Worm (Caenorhabditis elegans) whole organism, L4 larva: ENCODE results near the gene B0334.5.

Experiments used
- D1046.2 ChIP-seq: fragments of 200-800 bp; sonication (Bioruptor generic); IDR thresholded peaks from 2 replicates; pipeline ENCODE4 v1.3.6; 2022; ENCODE audit warnings: missing genetic modification characterization, missing compliant biosample characterization
- F10B5.3 ChIP-seq: sonication (generic microtip); optimal IDR thresholded peaks from 2 replicates; lab custom pipeline; 2016; ENCODE audit warnings: mild to moderate bottlenecking, missing genetic modification characterization, missing compliant biosample characterization
- F44E2.7 ChIP-seq: fragments of 200-800 bp; sonication (Bioruptor generic); IDR thresholded peaks from 2 replicates; pipeline ENCODE4 v2.1.2; 2022; ENCODE audit warnings: missing genetic modification characterization, missing compliant biosample characterization
- R02D3.7 ChIP-seq: fragments of 150-350 bp; sonication (generic microtip); optimal IDR thresholded peaks from 3 replicates; lab custom pipeline; 2014; ENCODE audit warnings: missing biosample characterization, missing genetic modification characterization
- T26A8.4 ChIP-seq: fragments of 200-800 bp; sonication (Bioruptor generic); IDR thresholded peaks from 2 replicates; pipeline ENCODE4 v1.3.6; 2022; ENCODE audit warnings: missing genetic modification characterization, missing compliant biosample characterization
- Y75B8A.6 ChIP-seq: fragments of 200-800 bp; sonication (Bioruptor generic); IDR thresholded peaks from 2 replicates; pipeline ENCODE4 v1.3.6; 2022; ENCODE audit warnings: missing genetic modification reagents, missing genetic modification characterization, missing compliant biosample characterization
- ZK337.2 ChIP-seq: fragments of 200-800 bp; sonication (Bioruptor generic); IDR thresholded peaks from 2 replicates; pipeline ENCODE4 v1.3.6; 2022; ENCODE audit warnings: missing genetic modification reagents, missing genetic modification characterization, missing compliant biosample characterization
- ZK546.5 ChIP-seq, 2 experiments: sonication (generic microtip); optimal IDR thresholded peaks; 2 replicates each; lab custom pipeline; 2017; ENCODE audit warnings: missing biosample characterization in 2 of 2, missing genetic modification characterization in 2 of 2
- aha-1 ChIP-seq: fragments of 150-350 bp; peaks from one replicate; lab custom pipeline; 2014; ENCODE audit warnings: missing biosample characterization, missing genetic modification characterization
- arid-1 ChIP-seq: fragments of 200-800 bp; sonication (Bioruptor generic); conservative IDR thresholded peaks from 2 replicates; pipeline ENCODE4 v1.3.6; 2022; ENCODE audit warnings: missing genetic modification reagents, missing genetic modification characterization, missing compliant biosample characterization
- ceh-20 ChIP-seq: fragments of 200-800 bp; sonication (Bioruptor generic); IDR thresholded peaks from 2 replicates; pipeline ENCODE4 v1.3.6; 2022; ENCODE audit warnings: missing genetic modification reagents, missing genetic modification characterization, missing compliant biosample characterization
- ceh-28 ChIP-seq: fragments of 150-350 bp; optimal IDR thresholded peaks from 2 replicates; lab custom pipeline; 2014; ENCODE audit warnings: missing biosample characterization, missing genetic modification reagents, missing genetic modification characterization
- ceh-32 ChIP-seq: sonication (generic microtip); optimal IDR thresholded peaks from 2 replicates; lab custom pipeline; 2016; ENCODE audit warnings: mild to moderate bottlenecking, missing genetic modification characterization, missing compliant biosample characterization; ENCODE audit not compliant: poor library complexity
- ceh-44 ChIP-seq: fragments of 200-800 bp; sonication (Bioruptor generic); IDR thresholded peaks from 2 replicates; pipeline ENCODE4 v1.3.6; 2022; ENCODE audit warnings: missing genetic modification reagents, missing genetic modification characterization, missing compliant biosample characterization
- ctbp-1 ChIP-seq: fragments of 200-800 bp; sonication (Bioruptor generic); IDR thresholded peaks from 2 replicates; pipeline ENCODE4 v1.3.6; 2022; ENCODE audit warnings: missing genetic modification reagents, missing genetic modification characterization, missing compliant biosample characterization
- daf-16 ChIP-seq, 3 experiments: sonication (generic microtip); optimal IDR thresholded peaks; 2 replicates each; lab custom pipeline; 2016 to 2017; ENCODE audit warnings: missing genetic modification characterization in 3 of 3, missing genetic modification reagents in 3 of 3, mild to moderate bottlenecking in 2 of 3, missing compliant biosample characterization in 2 of 3, missing biosample characterization in 1 of 3, moderate library complexity in 1 of 3
- daf-8 ChIP-seq: fragments of 200-800 bp; sonication (Bioruptor generic); IDR thresholded peaks from 2 replicates; pipeline ENCODE4 v1.3.6; 2022; ENCODE audit warnings: missing genetic modification characterization, missing compliant biosample characterization
- dmd-6 ChIP-seq: fragments of 200-800 bp; sonication (Bioruptor generic); IDR thresholded peaks from 2 replicates; pipeline ENCODE4 v1.3.6; 2022; ENCODE audit warnings: missing genetic modification reagents, missing genetic modification characterization, missing compliant biosample characterization
- egl-27 ChIP-seq: sonication (generic microtip); optimal IDR thresholded peaks from 3 replicates; lab custom pipeline; 2017; ENCODE audit warnings: missing biosample characterization, missing genetic modification reagents, missing genetic modification characterization
- egl-43 ChIP-seq: fragments of 200-800 bp; sonication (Bioruptor generic); IDR thresholded peaks from 2 replicates; pipeline ENCODE4 v1.3.6; 2022; ENCODE audit warnings: missing genetic modification reagents, missing genetic modification characterization, missing compliant biosample characterization
- fos-1 ChIP-seq: fragments of 150-350 bp; optimal IDR thresholded peaks from 2 replicates; lab custom pipeline; 2014; ENCODE audit warnings: missing biosample characterization, missing genetic modification characterization
- hlh-30 ChIP-seq: sonication (generic microtip); optimal IDR thresholded peaks from 2 replicates; lab custom pipeline; 2017; ENCODE audit warnings: antibody characterized with exemption, mild to moderate bottlenecking, missing genetic modification characterization, missing compliant biosample characterization; ENCODE audit not compliant: insufficient read depth
- jun-1 ChIP-seq: fragments of 150-350 bp; optimal IDR thresholded peaks from 2 replicates; lab custom pipeline; 2014; ENCODE audit warnings: missing biosample characterization, missing genetic modification reagents, missing genetic modification characterization
- lin-1 ChIP-seq: fragments of 200-800 bp; sonication (Bioruptor generic); IDR thresholded peaks from 2 replicates; pipeline ENCODE4 v1.3.6; 2022; ENCODE audit warnings: missing genetic modification reagents, missing genetic modification characterization, missing compliant biosample characterization
- lin-13 ChIP-seq: fragments of 150-350 bp; optimal IDR thresholded peaks from 2 replicates; lab custom pipeline; 2014; ENCODE audit warnings: missing biosample characterization, missing genetic modification reagents, missing genetic modification characterization
- lin-38 ChIP-seq: fragments of 200-800 bp; sonication (Bioruptor generic); IDR thresholded peaks from 2 replicates; pipeline ENCODE4 v1.3.6; 2022; ENCODE audit warnings: missing genetic modification reagents, missing genetic modification characterization, missing compliant biosample characterization
- lsy-2 ChIP-seq, 2 experiments: fragments of 150-350 bp in 1 of 2; sonication (generic microtip) in 1 of 2; optimal IDR thresholded peaks; 2 replicates each; lab custom pipeline; 2014 to 2017; ENCODE audit warnings: missing biosample characterization in 2 of 2, missing genetic modification characterization in 2 of 2
- madf-5 ChIP-seq, 2 experiments: fragments of 200-800 bp; sonication (Bioruptor generic); IDR thresholded peaks; 2 replicates each; pipeline ENCODE4 v1.3.6; 2022; ENCODE audit warnings: missing compliant biosample characterization in 2 of 2, missing genetic modification characterization in 2 of 2
- madf-9 ChIP-seq: fragments of 200-800 bp; sonication (Bioruptor generic); conservative IDR thresholded peaks from 2 replicates; pipeline ENCODE4 v1.3.6; 2022; ENCODE audit warnings: missing genetic modification reagents, missing genetic modification characterization, missing compliant biosample characterization
- mdl-1 ChIP-seq, 2 experiments: fragments of 150-350 bp in 1 of 2; sonication (generic microtip) in 1 of 2; optimal IDR thresholded peaks; 2 replicates each; lab custom pipeline; 2014 to 2017; ENCODE audit warnings: missing biosample characterization in 2 of 2, missing genetic modification characterization in 2 of 2
- mdt-29 ChIP-seq: fragments of 200-800 bp; sonication (Bioruptor generic); IDR thresholded peaks from 2 replicates; pipeline ENCODE4 v1.3.6; 2022; ENCODE audit warnings: missing genetic modification reagents, missing genetic modification characterization, missing compliant biosample characterization
- nhr-10 ChIP-seq: fragments of 150-350 bp; optimal IDR thresholded peaks from 2 replicates; lab custom pipeline; 2014; ENCODE audit warnings: missing biosample characterization, missing genetic modification characterization
- nhr-28 ChIP-seq: fragments of 150-350 bp; optimal IDR thresholded peaks from 2 replicates; lab custom pipeline; 2014; ENCODE audit warnings: missing biosample characterization, missing genetic modification characterization
- nhr-41 ChIP-seq: fragments of 200-800 bp; sonication (Bioruptor generic); IDR thresholded peaks from 2 replicates; pipeline ENCODE4 v1.3.6; 2022; ENCODE audit warnings: missing genetic modification reagents, missing genetic modification characterization, missing compliant biosample characterization
- nhr-42 ChIP-seq: fragments of 200-800 bp; sonication (Bioruptor generic); IDR thresholded peaks from 2 replicates; pipeline ENCODE4 v1.3.6; 2022; ENCODE audit warnings: missing genetic modification characterization, missing compliant biosample characterization
- nhr-6 ChIP-seq: fragments of 150-350 bp; optimal IDR thresholded peaks from 2 replicates; lab custom pipeline; 2014; ENCODE audit warnings: missing biosample characterization, missing genetic modification characterization
- pha-4 ChIP-seq, 2 experiments: fragments of 150-350 bp in 1 of 2; fragments of 200-800 bp in 1 of 2; sonication (Bioruptor generic) in 1 of 2; IDR thresholded peaks in 1 of 2; optimal IDR thresholded peaks in 1 of 2; 2 replicates each; pipeline versions ENCODE4 v1.3.6 to Lab custom; 2014 to 2022; ENCODE audit warnings: missing genetic modification characterization in 2 of 2, missing genetic modification reagents in 2 of 2, missing biosample characterization in 1 of 2, missing compliant biosample characterization in 1 of 2
- pqm-1 ChIP-seq: sonication (generic microtip); optimal IDR thresholded peaks from 2 replicates; lab custom pipeline; 2017; ENCODE audit warnings: missing biosample characterization, missing genetic modification characterization
- sdz-12 ChIP-seq: fragments of 200-800 bp; sonication (Bioruptor generic); optimal IDR thresholded peaks from 2 replicates; lab custom pipeline; 2018; ENCODE audit warnings: mild to moderate bottlenecking, missing genetic modification characterization, missing compliant biosample characterization
- set-16 ChIP-seq: fragments of 200-800 bp; sonication (Bioruptor generic); IDR thresholded peaks from 2 replicates; pipeline ENCODE4 v1.3.6; 2022; ENCODE audit warnings: missing genetic modification reagents, missing genetic modification characterization, missing compliant biosample characterization
- snpc-4 ChIP-seq: fragments of 150-350 bp; optimal IDR thresholded peaks from 2 replicates; lab custom pipeline; 2014; ENCODE audit warnings: missing biosample characterization, missing genetic modification characterization
- spr-3 ChIP-seq: fragments of 200-800 bp; sonication (Bioruptor generic); optimal IDR thresholded peaks from 2 replicates; lab custom pipeline; 2018; ENCODE audit warnings: mild to moderate bottlenecking, missing genetic modification characterization, missing compliant biosample characterization
- vab-7 ChIP-seq: fragments of 200-800 bp; sonication (Bioruptor generic); IDR thresholded peaks from 2 replicates; pipeline ENCODE4 v1.3.6; 2022; ENCODE audit warnings: missing genetic modification reagents, missing genetic modification characterization, missing compliant biosample characterization
- zag-1 ChIP-seq: fragments of 150-350 bp; optimal IDR thresholded peaks from 2 replicates; lab custom pipeline; 2014; ENCODE audit warnings: missing biosample characterization, missing genetic modification characterization
- ztf-7 ChIP-seq: fragments of 150-350 bp; optimal IDR thresholded peaks from 2 replicates; lab custom pipeline; 2014; ENCODE audit warnings: missing biosample characterization, missing genetic modification characterization

Gene B0334.5

ce11 chrII:11542958-11543357 lies 45.5 kb downstream of the B0334.5 start:
- TF ChIP-seq nhr-42 (GFP tag; lab: Robert Waterston, UW), result no peak
- TF ChIP-seq egl-43 (GFP tag; lab: Robert Waterston, UW), result no peak
- TF ChIP-seq madf-5 (GFP tag; IDR thresholded peaks at IDR 0.05; lab: Robert Waterston, UW), result no peak
- no peak for TF ChIP-seq ZK337.2 (GFP tag; lab: Robert Waterston, UW)
- TF ChIP-seq aha-1 (tag; lab: Kevin White, UChicago), result no peak
- TF ChIP-seq, all 104 proteins: peak for 0

- TF ChIP-seq lin-38 (GFP tag; lab: Robert Waterston, UW), result peak; percentile 14
- TF ChIP-seq nhr-6, result no peak
Measured at ce11 chrII:11544714-11545113, 47.2 kb downstream of the B0334.5 start, which contains the start of gene F54D5.9. Gene F54D5.9, minus strand, starts transcription at chrII:11544828.

- TF ChIP-seq ceh-20 (peak; percentile 96), egl-27 (no peak), F10B5.3 (tag; lab: Kevin White, UChicago) (peak; percentile 89), F44E2.7 (GFP tag; lab: Robert Waterston, UW) (no peak), arid-1 (GFP tag; lab: Robert Waterston, UW) (peak; percentile 97), madf-9 (GFP tag; lab: Robert Waterston, UW) (peak; percentile 94), ztf-7 (tag; lab: Kevin White, UChicago) (peak; percentile 39), ZK546.5 (tag; optimal IDR thresholded peaks at IDR 0.05; lab: Kevin White, UChicago) (no peak), ctbp-1 (GFP tag; lab: Robert Waterston, UW) (peak; percentile 95), vab-7 (GFP tag; lab: Robert Waterston, UW) (peak; percentile 85), spr-3 (GFP tag; lab: Kevin White, UChicago) (peak; percentile 94), lin-1 (peak; percentile 98), nhr-28 (peak; percentile 85), pqm-1 (tag; lab: Kevin White, UChicago) (no peak), sdz-12 (GFP tag; lab: Kevin White, UChicago) (peak; percentile 95), nhr-10 (tag; lab: Kevin White, UChicago) (peak; percentile 63), pha-4 (GFP tag; IDR thresholded peaks at IDR 0.05; lab: Robert Waterston, UW) (peak; percentile 98), pha-4 (tag; optimal IDR thresholded peaks at IDR 0.05; lab: Kevin White, UChicago) (peak; percentile 89), snpc-4 (no peak), jun-1 (tag; lab: Kevin White, UChicago) (peak; percentile 87), fos-1 (tag; lab: Kevin White, UChicago) (no peak), madf-5 (GFP tag; IDR thresholded peaks at IDR 0.05; lab: Robert Waterston, UW) (peak; percentile 87 to 91; a peak in 3 of 4 replicates), R02D3.7 (tag; lab: Kevin White, UChicago) (no peak), daf-8 (GFP tag; lab: Robert Waterston, UW) (no peak), daf-16 (GFP tag; optimal IDR thresholded peaks at IDR 0.05; lab: Kevin White, UChicago) (peak; percentile 54 to 97), daf-16 (tag; optimal IDR thresholded peaks at IDR 0.05; lab: Kevin White, UChicago) (peak; percentile 79), ceh-44 (GFP tag; lab: Robert Waterston, UW) (peak; percentile 92), nhr-41 (GFP tag; lab: Robert Waterston, UW) (peak; percentile 94), mdl-1 (tag; optimal IDR thresholded peaks at IDR 0.05; lab: Kevin White, UChicago) (peak; percentile 75 to 76), aha-1 (tag; lab: Kevin White, UChicago) (peak; percentile 88), ceh-32 (tag; lab: Kevin White, UChicago) (peak; percentile 28), lin-13 (GFP tag; lab: Kevin White, UChicago) (peak; percentile 91), lin-38 (GFP tag; lab: Robert Waterston, UW) (peak; percentile 99), mdt-29 (GFP tag; lab: Robert Waterston, UW) (peak; percentile 100), hlh-30 (peak; percentile 96), ceh-28 (tag; lab: Kevin White, UChicago) (no peak), lsy-2 (tag; optimal IDR thresholded peaks at IDR 0.05; lab: Kevin White, UChicago) (peak; percentile 88 to 94), T26A8.4 (GFP tag; lab: Robert Waterston, UW) (peak; percentile 97), Y75B8A.6 (GFP tag; lab: Robert Waterston, UW) (peak; percentile 90; the same call in 1 of the 2 replicates), zag-1 (tag; lab: Kevin White, UChicago) (no peak), D1046.2 (GFP tag; lab: Robert Waterston, UW) (peak; percentile 88), dmd-6 (GFP tag; lab: Robert Waterston, UW) (peak; percentile 95), set-16 (GFP tag; lab: Robert Waterston, UW) (peak; percentile 77)
Measured at ce11 chrII:11545299-11545951, 48.0 kb downstream of the B0334.5 start, which contains the start of gene dnj-13. Gene dnj-13, plus strand, starts transcription at chrII:11545701.
